Worm (Caenorhabditis elegans) whole organism, L3 larva: ENCODE results near the gene F40G9.15.
A peak's percentile ranks its signal among the peaks of the same experiment; 100 is the strongest.

Experiments
- R02D3.7 ChIP-seq: fragments of 150-350 bp; optimal IDR thresholded peaks from 2 replicates; lab custom pipeline; 2014; ENCODE audit warnings: missing biosample characterization, missing genetic modification characterization
- ZK546.5 ChIP-seq: sonication (generic microtip); optimal IDR thresholded peaks from 2 replicates; lab custom pipeline; 2017; ENCODE audit warnings: missing biosample characterization, missing genetic modification characterization
- aly-2 ChIP-seq: fragments of 150-350 bp; optimal IDR thresholded peaks from 2 replicates; lab custom pipeline; 2014; ENCODE audit warnings: missing biosample characterization, missing genetic modification characterization
- ama-1 ChIP-seq: fragments of 150-350 bp; optimal IDR thresholded peaks from 2 replicates; lab custom pipeline; 2018
- ceh-16 ChIP-seq: sonication (generic microtip); optimal IDR thresholded peaks from 2 replicates; lab custom pipeline; 2017; ENCODE audit warnings: missing biosample characterization, missing genetic modification characterization
- ceh-82 ChIP-seq: fragments of 150-350 bp; optimal IDR thresholded peaks from 2 replicates; lab custom pipeline; 2014; ENCODE audit warnings: missing biosample characterization, missing genetic modification characterization
- ceh-9 ChIP-seq: sonication (generic microtip); optimal IDR thresholded peaks from 2 replicates; lab custom pipeline; 2018; ENCODE audit warnings: missing biosample characterization, missing genetic modification characterization
- daf-12 ChIP-seq: fragments of 150-350 bp; optimal IDR thresholded peaks from 2 replicates; lab custom pipeline; 2014; ENCODE audit warnings: missing biosample characterization, missing genetic modification reagents, missing genetic modification characterization
- egl-27 ChIP-seq: sonication (generic microtip); optimal IDR thresholded peaks from 4 replicates; lab custom pipeline; 2017; ENCODE audit warnings: missing biosample characterization, missing genetic modification reagents, missing genetic modification characterization
- elt-1 ChIP-seq: fragments of 150-350 bp; optimal IDR thresholded peaks from 2 replicates; lab custom pipeline; 2014; ENCODE audit warnings: missing biosample characterization, missing genetic modification characterization
- elt-2 ChIP-seq: sonication (generic microtip); optimal IDR thresholded peaks from 2 replicates; lab custom pipeline; 2016; ENCODE audit warnings: missing genetic modification reagents, mild to moderate bottlenecking, missing genetic modification characterization, missing compliant biosample characterization
- elt-3 ChIP-seq, 3 experiments: fragments of 150-350 bp in 1 of 3; sonication (generic microtip) in 2 of 3; optimal IDR thresholded peaks; 2 replicates in 2 of 3; 4 replicates in 1 of 3; lab custom pipeline; 2014 to 2017; ENCODE audit warnings: missing biosample characterization in 3 of 3, missing genetic modification characterization in 3 of 3
- eor-1 ChIP-seq, 2 experiments: fragments of 150-350 bp; optimal IDR thresholded peaks; 2 replicates each; lab custom pipeline; 2014 to 2018; ENCODE audit warnings: missing biosample characterization in 2 of 2, missing genetic modification characterization in 2 of 2
- fkh-10 ChIP-seq: sonication (generic microtip); optimal IDR thresholded peaks from 2 replicates; lab custom pipeline; 2017; ENCODE audit warnings: missing biosample characterization, missing genetic modification reagents, missing genetic modification characterization
- fos-1 ChIP-seq: fragments of 150-350 bp; optimal IDR thresholded peaks from 2 replicates; lab custom pipeline; 2014; ENCODE audit warnings: missing biosample characterization, missing genetic modification characterization
- hmg-11 ChIP-seq: sonication (generic microtip); optimal IDR thresholded peaks from 2 replicates; lab custom pipeline; 2016; ENCODE audit warnings: missing genetic modification characterization, missing compliant biosample characterization
- jun-1 ChIP-seq: fragments of 150-350 bp; optimal IDR thresholded peaks from 2 replicates; lab custom pipeline; 2014; ENCODE audit warnings: missing biosample characterization, missing genetic modification reagents, missing genetic modification characterization
- lin-15B ChIP-seq: fragments of 150-350 bp; optimal IDR thresholded peaks from 2 replicates; lab custom pipeline; 2014; ENCODE audit warnings: missing biosample characterization, missing genetic modification characterization
- lin-39 ChIP-seq: fragments of 150-350 bp; optimal IDR thresholded peaks from 2 replicates; lab custom pipeline; 2018; ENCODE audit warnings: missing biosample characterization, missing genetic modification reagents, missing genetic modification characterization
- lsy-12 ChIP-seq: sonication (generic microtip); optimal IDR thresholded peaks from 2 replicates; lab custom pipeline; 2016; ENCODE audit warnings: mild to moderate bottlenecking, missing genetic modification characterization, missing compliant biosample characterization
- mdl-1 ChIP-seq: fragments of 150-350 bp; optimal IDR thresholded peaks from 2 replicates; lab custom pipeline; 2014; ENCODE audit warnings: missing biosample characterization, missing genetic modification characterization
- mml-1 ChIP-seq: fragments of 150-350 bp; sonication (generic microtip); optimal IDR thresholded peaks from 3 replicates; lab custom pipeline; 2014; ENCODE audit warnings: missing biosample characterization, missing genetic modification characterization
- nfya-1 ChIP-seq: sonication (generic microtip); optimal IDR thresholded peaks from 2 replicates; lab custom pipeline; 2017; ENCODE audit warnings: missing genetic modification characterization, mild to moderate bottlenecking, missing compliant biosample characterization, antibody characterized with exemption, moderate library complexity; ENCODE audit not compliant: insufficient read depth
- nhr-11 ChIP-seq: fragments of 150-350 bp; optimal IDR thresholded peaks from 2 replicates; lab custom pipeline; 2014; ENCODE audit warnings: missing biosample characterization, missing genetic modification characterization
- nhr-12 ChIP-seq: fragments of 150-350 bp; optimal IDR thresholded peaks from 2 replicates; lab custom pipeline; 2014; ENCODE audit warnings: missing biosample characterization, missing genetic modification characterization
- nhr-237 ChIP-seq: fragments of 150-350 bp; optimal IDR thresholded peaks from 2 replicates; lab custom pipeline; 2014; ENCODE audit warnings: missing biosample characterization, missing genetic modification characterization
- nhr-28 ChIP-seq: fragments of 150-350 bp; optimal IDR thresholded peaks from 2 replicates; lab custom pipeline; 2014; ENCODE audit warnings: missing biosample characterization, missing genetic modification characterization
- nhr-43 ChIP-seq: sonication (generic microtip); optimal IDR thresholded peaks from 2 replicates; lab custom pipeline; 2016; ENCODE audit warnings: mild to moderate bottlenecking, missing genetic modification characterization, missing compliant biosample characterization; ENCODE audit not compliant: poor library complexity, severe bottlenecking
- nhr-67 ChIP-seq: fragments of 150-350 bp; optimal IDR thresholded peaks from 2 replicates; lab custom pipeline; 2014; ENCODE audit warnings: missing biosample characterization, missing genetic modification characterization
- nhr-76 ChIP-seq: fragments of 150-350 bp; sonication (generic microtip); optimal IDR thresholded peaks from 5 replicates; lab custom pipeline; 2014; ENCODE audit warnings: missing biosample characterization, missing genetic modification characterization
- nhr-77 ChIP-seq: fragments of 150-350 bp; optimal IDR thresholded peaks from 2 replicates; lab custom pipeline; 2014; ENCODE audit warnings: missing biosample characterization, missing genetic modification characterization
- pha-4 ChIP-seq: fragments of 150-350 bp; optimal IDR thresholded peaks from 2 replicates; lab custom pipeline; 2014; ENCODE audit warnings: missing biosample characterization, missing genetic modification reagents, missing genetic modification characterization
- pqm-1 ChIP-seq: fragments of 150-350 bp; optimal IDR thresholded peaks from 2 replicates; lab custom pipeline; 2017; ENCODE audit warnings: missing biosample characterization, missing genetic modification characterization, inconsistent platforms
- sea-2 ChIP-seq: fragments of 150-350 bp; sonication (generic microtip); optimal IDR thresholded peaks from 4 replicates; lab custom pipeline; 2014; ENCODE audit warnings: missing biosample characterization, missing genetic modification reagents, missing genetic modification characterization
- skn-1 ChIP-seq: fragments of 150-350 bp; optimal IDR thresholded peaks from 2 replicates; lab custom pipeline; 2014; ENCODE audit warnings: missing biosample characterization, missing genetic modification characterization
- snpc-4 ChIP-seq: fragments of 150-350 bp; optimal IDR thresholded peaks from 2 replicates; lab custom pipeline; 2014; ENCODE audit warnings: missing biosample characterization, missing genetic modification characterization
- tbx-2 ChIP-seq: sonication (generic microtip); optimal IDR thresholded peaks from 2 replicates; lab custom pipeline; 2016; ENCODE audit warnings: mild to moderate bottlenecking, missing genetic modification characterization, missing compliant biosample characterization
- unc-39 ChIP-seq: sonication (generic microtip); optimal IDR thresholded peaks from 4 replicates; lab custom pipeline; 2017; ENCODE audit warnings: missing biosample characterization, missing genetic modification characterization
- unc-62 ChIP-seq: fragments of 150-350 bp; sonication (generic microtip); optimal IDR thresholded peaks from 4 replicates; lab custom pipeline; 2014; ENCODE audit warnings: missing biosample characterization, missing genetic modification reagents, missing genetic modification characterization
- zag-1 ChIP-seq: fragments of 150-350 bp; optimal IDR thresholded peaks from 2 replicates; lab custom pipeline; 2014; ENCODE audit warnings: missing biosample characterization, missing genetic modification characterization
- ztf-4 ChIP-seq: fragments of 150-350 bp; optimal IDR thresholded peaks from 2 replicates; lab custom pipeline; 2014; ENCODE audit warnings: missing biosample characterization, missing genetic modification characterization

The F40G9.15 gene

ce11 chrIII:154168-154567, 28.0 kb upstream of the F40G9.15 start:
- no peak for TF ChIP-seq nhr-28 (tag; lab: Kevin White, UChicago)
- no peak for TF ChIP-seq lin-15B (tag; lab: Kevin White, UChicago)
- no peak for TF ChIP-seq ceh-9 (tag; lab: Kevin White, UChicago)
- TF ChIP-seq nhr-12 (tag; lab: Kevin White, UChicago) = no peak
- no peak for TF ChIP-seq zag-1 (tag; lab: Kevin White, UChicago)
- TF ChIP-seq pqm-1 = peak; percentile 100
- peak; percentile 81 for TF ChIP-seq egl-27 (tag; lab: Kevin White, UChicago)
- peak; percentile 26 for TF ChIP-seq skn-1
- no peak for TF ChIP-seq nhr-67 (tag; lab: Kevin White, UChicago)
- TF ChIP-seq elt-3 (tag; optimal IDR thresholded peaks at IDR 0.05; lab: Kevin White, UChicago) = peak in 2 of 3 experiments; percentile 1 to 56
- TF ChIP-seq ama-1 (lab: Kevin White, UChicago) = no peak
- TF ChIP-seq snpc-4 (tag; lab: Kevin White, UChicago) = no peak
- TF ChIP-seq elt-1 (tag; lab: Kevin White, UChicago) = no peak
- peak; percentile 45 for TF ChIP-seq fos-1 (tag; lab: Kevin White, UChicago)
- no peak for TF ChIP-seq ceh-82
- no peak for TF ChIP-seq unc-39 (tag; lab: Kevin White, UChicago)
- TF ChIP-seq jun-1 (tag; lab: Kevin White, UChicago) = peak; percentile 98
- TF ChIP-seq hmg-11 (tag; lab: Kevin White, UChicago) = no peak
- TF ChIP-seq elt-2 (tag; lab: Kevin White, UChicago) = peak; percentile 100
- no peak for TF ChIP-seq ceh-16 (tag; lab: Kevin White, UChicago)
- TF ChIP-seq pha-4 = no peak
- no peak for TF ChIP-seq nhr-76 (tag; lab: Kevin White, UChicago)
- no peak for TF ChIP-seq nhr-43 (tag; lab: Kevin White, UChicago)
- TF ChIP-seq nfya-1 (tag; lab: Kevin White, UChicago) = no peak
- TF ChIP-seq unc-62 (GFP tag; lab: Kevin White, UChicago) = no peak
- TF ChIP-seq nhr-77 (tag; lab: Kevin White, UChicago) = no peak
- no peak for TF ChIP-seq ZK546.5
- no peak for TF ChIP-seq aly-2 (tag; lab: Kevin White, UChicago)
- no peak for TF ChIP-seq sea-2 (GFP tag; lab: Kevin White, UChicago)
- TF ChIP-seq fkh-10 (GFP tag; lab: Kevin White, UChicago) = no peak
- no peak for TF ChIP-seq R02D3.7 (tag; lab: Kevin White, UChicago)
- TF ChIP-seq tbx-2 (tag; lab: Kevin White, UChicago) = no peak
- TF ChIP-seq mdl-1 (tag; lab: Kevin White, UChicago) = no peak
- TF ChIP-seq eor-1 (tag; optimal IDR thresholded peaks at IDR 0.05; lab: Kevin White, UChicago) = no peak
- no peak for TF ChIP-seq ztf-4 (tag; lab: Kevin White, UChicago)
- TF ChIP-seq daf-12 = no peak
- no peak for TF ChIP-seq lsy-12
- no peak for TF ChIP-seq lin-39 (tag; lab: Kevin White, UChicago)
- no peak for TF ChIP-seq mml-1 (tag; lab: Kevin White, UChicago)

- TF ChIP-seq nhr-28 (tag; lab: Kevin White, UChicago) (no peak), eor-1 (tag; optimal IDR thresholded peaks at IDR 0.05; lab: Kevin White, UChicago) (no peak), skn-1 (no peak), ceh-82 (no peak), elt-1 (tag; lab: Kevin White, UChicago) (no peak), mml-1 (tag; lab: Kevin White, UChicago) (no peak), snpc-4 (tag; lab: Kevin White, UChicago) (no peak), unc-39 (tag; lab: Kevin White, UChicago) (no peak), pha-4 (no peak)
Measured at ce11 chrIII:156645-157044, 25.5 kb upstream of the F40G9.15 start, which contains the start of the genes zig-13 and ver-1. Gene zig-13, minus strand, starts transcription at chrIII:156745. Gene ver-1, plus strand, starts transcription at chrIII:156824.

ce11 chrIII:157980-158379, 24.2 kb upstream of the F40G9.15 start:
- TF ChIP-seq ZK546.5 (no peak), lin-39 (tag; lab: Kevin White, UChicago) (no peak), nhr-76 (tag; lab: Kevin White, UChicago) (no peak), aly-2 (tag; lab: Kevin White, UChicago) (no peak), nhr-11 (no peak), ztf-4 (tag; lab: Kevin White, UChicago) (no peak), nfya-1 (tag; lab: Kevin White, UChicago) (no peak), unc-39 (tag; lab: Kevin White, UChicago) (no peak), mdl-1 (tag; lab: Kevin White, UChicago) (no peak), tbx-2 (tag; lab: Kevin White, UChicago) (no peak), fkh-10 (GFP tag; lab: Kevin White, UChicago) (no peak), jun-1 (tag; lab: Kevin White, UChicago) (no peak), snpc-4 (tag; lab: Kevin White, UChicago) (no peak), nhr-237 (tag; lab: Kevin White, UChicago) (no peak), lin-15B (tag; lab: Kevin White, UChicago) (no peak), nhr-77 (tag; lab: Kevin White, UChicago) (no peak), lsy-12 (no peak), nhr-12 (tag; lab: Kevin White, UChicago) (no peak), mml-1 (tag; lab: Kevin White, UChicago) (no peak), skn-1 (no peak)
